Worm (Caenorhabditis elegans) whole organism, L4 larva: Measurements from ENCODE around the gene sre-41.

Experiments used
- D1046.2 ChIP-seq: fragments of 200-800 bp; sonication (Bioruptor generic); IDR thresholded peaks from 2 replicates; pipeline ENCODE4 v1.3.6; 2022; ENCODE audit warnings: missing genetic modification characterization, missing compliant biosample characterization
- F44E2.7 ChIP-seq: fragments of 200-800 bp; sonication (Bioruptor generic); IDR thresholded peaks from 2 replicates; pipeline ENCODE4 v2.1.2; 2022; ENCODE audit warnings: missing genetic modification characterization, missing compliant biosample characterization
- T20F7.1 ChIP-seq: fragments of 200-800 bp; sonication (Bioruptor generic); optimal IDR thresholded peaks from 2 replicates; lab custom pipeline; 2018; ENCODE audit warnings: mild to moderate bottlenecking, missing genetic modification characterization, missing compliant biosample characterization
- T26A8.4 ChIP-seq: fragments of 200-800 bp; sonication (Bioruptor generic); IDR thresholded peaks from 2 replicates; pipeline ENCODE4 v1.3.6; 2022; ENCODE audit warnings: missing genetic modification characterization, missing compliant biosample characterization
- Y75B8A.6 ChIP-seq: fragments of 200-800 bp; sonication (Bioruptor generic); IDR thresholded peaks from 2 replicates; pipeline ENCODE4 v1.3.6; 2022; ENCODE audit warnings: missing genetic modification reagents, missing genetic modification characterization, missing compliant biosample characterization
- ama-1 ChIP-seq: fragments of 150-350 bp; optimal IDR thresholded peaks from 2 replicates; lab custom pipeline; 2014; ENCODE audit warnings: inconsistent platforms, mixed read lengths
- attf-4 ChIP-seq: sonication (generic microtip); optimal IDR thresholded peaks from 3 replicates; lab custom pipeline; 2017; ENCODE audit warnings: missing biosample characterization, missing genetic modification characterization
- ceh-20 ChIP-seq: fragments of 200-800 bp; sonication (Bioruptor generic); IDR thresholded peaks from 2 replicates; pipeline ENCODE4 v1.3.6; 2022; ENCODE audit warnings: missing genetic modification reagents, missing genetic modification characterization, missing compliant biosample characterization
- ceh-28 ChIP-seq: fragments of 150-350 bp; optimal IDR thresholded peaks from 2 replicates; lab custom pipeline; 2014; ENCODE audit warnings: missing biosample characterization, missing genetic modification reagents, missing genetic modification characterization
- ceh-32 ChIP-seq: sonication (generic microtip); optimal IDR thresholded peaks from 2 replicates; lab custom pipeline; 2016; ENCODE audit warnings: mild to moderate bottlenecking, missing genetic modification characterization, missing compliant biosample characterization; ENCODE audit not compliant: poor library complexity
- ctbp-1 ChIP-seq: fragments of 200-800 bp; sonication (Bioruptor generic); IDR thresholded peaks from 2 replicates; pipeline ENCODE4 v1.3.6; 2022; ENCODE audit warnings: missing genetic modification reagents, missing genetic modification characterization, missing compliant biosample characterization
- dmd-6 ChIP-seq: fragments of 200-800 bp; sonication (Bioruptor generic); IDR thresholded peaks from 2 replicates; pipeline ENCODE4 v1.3.6; 2022; ENCODE audit warnings: missing genetic modification reagents, missing genetic modification characterization, missing compliant biosample characterization
- dpl-1 ChIP-seq: fragments of 150-350 bp; optimal IDR thresholded peaks from 2 replicates; lab custom pipeline; 2014; ENCODE audit warnings: missing biosample characterization, missing genetic modification reagents, missing genetic modification characterization
- duxl-1 ChIP-seq: sonication (generic microtip); optimal IDR thresholded peaks from 2 replicates; lab custom pipeline; 2016; ENCODE audit warnings: mild to moderate bottlenecking, missing genetic modification characterization, moderate library complexity, missing compliant biosample characterization; ENCODE audit not compliant: poor library complexity
- dve-1 ChIP-seq: sonication (generic microtip); optimal IDR thresholded peaks from 2 replicates; lab custom pipeline; 2017; ENCODE audit warnings: antibody characterized with exemption, mild to moderate bottlenecking, missing genetic modification characterization, missing compliant biosample characterization; ENCODE audit not compliant: insufficient read depth
- egl-27 ChIP-seq: sonication (generic microtip); optimal IDR thresholded peaks from 3 replicates; lab custom pipeline; 2017; ENCODE audit warnings: missing biosample characterization, missing genetic modification reagents, missing genetic modification characterization
- egl-43 ChIP-seq: fragments of 200-800 bp; sonication (Bioruptor generic); IDR thresholded peaks from 2 replicates; pipeline ENCODE4 v1.3.6; 2022; ENCODE audit warnings: missing genetic modification reagents, missing genetic modification characterization, missing compliant biosample characterization
- fkh-10 ChIP-seq: fragments of 150-350 bp; optimal IDR thresholded peaks from 2 replicates; lab custom pipeline; 2014; ENCODE audit warnings: missing biosample characterization, missing genetic modification reagents, missing genetic modification characterization
- gei-8 ChIP-seq: fragments of 200-800 bp; sonication (Bioruptor generic); optimal IDR thresholded peaks from 2 replicates; lab custom pipeline; 2018; ENCODE audit warnings: mild to moderate bottlenecking, missing genetic modification characterization, missing compliant biosample characterization
- hmg-1.1 ChIP-seq: fragments of 200-800 bp; sonication (Bioruptor generic); IDR thresholded peaks from 2 replicates; pipeline ENCODE4 v1.3.6; 2022; ENCODE audit warnings: missing genetic modification reagents, missing genetic modification characterization, missing compliant biosample characterization
- lin-1 ChIP-seq: fragments of 200-800 bp; sonication (Bioruptor generic); IDR thresholded peaks from 2 replicates; pipeline ENCODE4 v1.3.6; 2022; ENCODE audit warnings: missing genetic modification reagents, missing genetic modification characterization, missing compliant biosample characterization
- lin-13 ChIP-seq: fragments of 150-350 bp; optimal IDR thresholded peaks from 2 replicates; lab custom pipeline; 2014; ENCODE audit warnings: missing biosample characterization, missing genetic modification reagents, missing genetic modification characterization
- lin-15B ChIP-seq: fragments of 150-350 bp; sonication (generic microtip); optimal IDR thresholded peaks from 3 replicates; lab custom pipeline; 2014; ENCODE audit warnings: missing biosample characterization, missing genetic modification characterization
- lin-38 ChIP-seq: fragments of 200-800 bp; sonication (Bioruptor generic); IDR thresholded peaks from 2 replicates; pipeline ENCODE4 v1.3.6; 2022; ENCODE audit warnings: missing genetic modification reagents, missing genetic modification characterization, missing compliant biosample characterization
- mxl-2 ChIP-seq: fragments of 200-800 bp; sonication (Bioruptor generic); conservative IDR thresholded peaks from 2 replicates; pipeline ENCODE4 v1.3.6; 2022; ENCODE audit warnings: missing genetic modification reagents, missing genetic modification characterization, missing compliant biosample characterization
- mxl-3 ChIP-seq: fragments of 200-800 bp; sonication (Bioruptor generic); optimal IDR thresholded peaks from 2 replicates; lab custom pipeline; 2018; ENCODE audit warnings: mild to moderate bottlenecking, missing genetic modification characterization, missing compliant biosample characterization
- nhr-102 ChIP-seq: sonication (generic microtip); optimal IDR thresholded peaks from 2 replicates; lab custom pipeline; 2016; ENCODE audit warnings: mild to moderate bottlenecking, missing genetic modification characterization, moderate library complexity, missing compliant biosample characterization
- nhr-111 ChIP-seq: fragments of 200-800 bp; sonication (Bioruptor generic); optimal IDR thresholded peaks from 2 replicates; lab custom pipeline; 2018; ENCODE audit warnings: mild to moderate bottlenecking, missing genetic modification characterization, missing compliant biosample characterization
- nhr-6 ChIP-seq: fragments of 150-350 bp; optimal IDR thresholded peaks from 2 replicates; lab custom pipeline; 2014; ENCODE audit warnings: missing biosample characterization, missing genetic modification characterization
- saeg-2 ChIP-seq: fragments of 200-800 bp; sonication (Bioruptor generic); IDR thresholded peaks from 2 replicates; pipeline ENCODE4 v1.3.6; 2022; ENCODE audit warnings: missing genetic modification reagents, missing genetic modification characterization, missing compliant biosample characterization
- set-16 ChIP-seq: fragments of 200-800 bp; sonication (Bioruptor generic); IDR thresholded peaks from 2 replicates; pipeline ENCODE4 v1.3.6; 2022; ENCODE audit warnings: missing genetic modification reagents, missing genetic modification characterization, missing compliant biosample characterization
- snpc-1.2 ChIP-seq: fragments of 200-800 bp; sonication (Bioruptor generic); IDR thresholded peaks from 2 replicates; pipeline ENCODE4 v1.3.6; 2022; ENCODE audit warnings: missing genetic modification reagents, missing genetic modification characterization, missing compliant biosample characterization
- spr-1 ChIP-seq: sonication (generic microtip); optimal IDR thresholded peaks from 2 replicates; lab custom pipeline; 2016; ENCODE audit warnings: mild to moderate bottlenecking, missing genetic modification characterization, missing compliant biosample characterization
- spr-3 ChIP-seq: fragments of 200-800 bp; sonication (Bioruptor generic); optimal IDR thresholded peaks from 2 replicates; lab custom pipeline; 2018; ENCODE audit warnings: mild to moderate bottlenecking, missing genetic modification characterization, missing compliant biosample characterization
- tra-1 ChIP-seq: fragments of 200-800 bp; sonication (Bioruptor generic); IDR thresholded peaks from 2 replicates; pipeline ENCODE4 v1.3.6; 2022; ENCODE audit warnings: missing genetic modification reagents, missing genetic modification characterization, missing compliant biosample characterization
- zag-1 ChIP-seq: fragments of 150-350 bp; optimal IDR thresholded peaks from 2 replicates; lab custom pipeline; 2014; ENCODE audit warnings: missing biosample characterization, missing genetic modification characterization
- zfp-3 ChIP-seq: fragments of 200-800 bp; sonication (Bioruptor generic); conservative IDR thresholded peaks from 2 replicates; pipeline ENCODE4 v1.3.6; 2022; ENCODE audit warnings: missing genetic modification reagents, missing genetic modification characterization, missing compliant biosample characterization
- zip-11 ChIP-seq: fragments of 200-800 bp; sonication (Bioruptor generic); IDR thresholded peaks from 2 replicates; pipeline ENCODE4 v1.3.6; 2022; ENCODE audit warnings: missing genetic modification characterization, missing compliant biosample characterization

The sre-41 gene

DNA sequence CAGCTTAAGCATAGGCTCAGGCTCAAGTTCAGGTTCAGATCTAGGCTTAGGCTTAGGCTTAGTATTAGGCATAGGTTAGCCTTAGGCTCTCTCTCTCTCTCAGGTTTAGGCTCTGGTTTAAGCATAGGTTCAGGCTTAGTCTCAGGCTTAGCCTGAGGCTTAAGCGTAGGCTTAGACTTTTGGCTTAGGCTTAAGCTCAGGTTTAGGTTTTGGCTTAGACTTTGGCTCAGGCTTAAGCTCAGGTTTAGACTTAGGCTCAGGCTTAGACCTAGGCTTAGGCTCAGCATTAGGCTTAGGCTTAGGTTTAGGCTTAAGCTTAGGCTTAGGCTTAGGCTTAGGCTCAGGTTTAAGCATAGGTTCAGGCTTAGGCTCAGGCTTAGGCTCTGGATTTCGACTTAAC, 44.4 kb upstream of the sre-41 start:
- TF ChIP-seq attf-4 (no peak), lin-1 (no peak), nhr-102 (tag; lab: Kevin White, UChicago) (no peak)

DNA sequence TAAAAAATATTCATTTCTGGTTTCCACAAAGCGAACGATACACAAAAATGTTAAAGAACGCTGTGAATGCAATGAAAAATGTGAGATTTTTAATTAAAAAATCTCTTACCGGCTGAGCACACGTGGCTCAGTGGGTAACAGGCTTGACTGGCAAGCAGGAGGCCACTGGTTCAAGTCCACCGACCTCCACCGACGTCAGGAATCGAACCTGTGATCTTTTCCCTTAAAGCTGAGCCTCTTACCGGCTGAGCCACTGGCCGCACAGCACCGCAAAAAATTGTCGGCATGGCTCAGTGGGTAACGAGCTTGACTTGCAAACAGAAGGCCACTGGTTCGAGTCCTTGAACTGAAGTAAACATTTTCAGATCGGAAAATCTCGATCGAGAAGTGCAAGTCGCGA, 43.3 kb upstream of the sre-41 start, which contains the start of gene C44C11.6:
TSS of gene C44C11.6 (plus strand) at position 23 of the 400 bp plus-strand sequence.
- TF ChIP-seq ceh-28 = no peak
- peak; percentile 67 for TF ChIP-seq D1046.2 (GFP tag; lab: Robert Waterston, UW)
- TF ChIP-seq T20F7.1 (GFP tag; lab: Kevin White, UChicago) = no peak
- peak; percentile 68 for TF ChIP-seq lin-13
- peak; percentile 40 for TF ChIP-seq lin-38 (GFP tag; lab: Robert Waterston, UW)
- TF ChIP-seq egl-27 = no peak
- no peak for TF ChIP-seq zag-1 (tag; lab: Kevin White, UChicago)
- TF ChIP-seq snpc-1.2 (GFP tag; lab: Robert Waterston, UW) = 0 out of 2 replicates have a peak, but pooled peaks have one; percentile 26
- no peak for TF ChIP-seq fkh-10 (GFP tag; lab: Kevin White, UChicago)
- no peak for TF ChIP-seq F44E2.7 (GFP tag; lab: Robert Waterston, UW)
- no peak for TF ChIP-seq nhr-6 (tag; lab: Kevin White, UChicago)
- TF ChIP-seq mxl-2 (GFP tag; lab: Robert Waterston, UW) = 0 out of 2 replicates have a peak, but pooled peaks have one; percentile 8
- TF ChIP-seq saeg-2 (GFP tag; lab: Robert Waterston, UW) = no peak
- peak; percentile 19 for TF ChIP-seq nhr-102 (tag; lab: Kevin White, UChicago)
- TF ChIP-seq hmg-1.1 (GFP tag; lab: Robert Waterston, UW) = peak; percentile 50; the same call in 1 of the 2 replicates
- no peak for TF ChIP-seq lin-1
- TF ChIP-seq T26A8.4 (GFP tag; lab: Robert Waterston, UW) = 0 out of 2 replicates have a peak, but pooled peaks have one; percentile 38
- no peak for TF ChIP-seq mxl-3
- TF ChIP-seq spr-3 (GFP tag; lab: Kevin White, UChicago) = no peak
- no peak for TF ChIP-seq zip-11 (GFP tag; lab: Robert Waterston, UW)
- no peak for TF ChIP-seq gei-8
- TF ChIP-seq zfp-3 (GFP tag; lab: Robert Waterston, UW) = 0 out of 2 replicates have a peak, but pooled peaks have one; percentile 26
- peak; percentile 13 for TF ChIP-seq duxl-1 (tag; lab: Kevin White, UChicago)
- peak; percentile 13 for TF ChIP-seq dve-1
- TF ChIP-seq lin-15B = no peak
- TF ChIP-seq ama-1 (lab: Kevin White, UChicago) = no peak
- no peak for TF ChIP-seq Y75B8A.6
- 0 out of 2 replicates have a peak, but pooled peaks have one; percentile 16 for TF ChIP-seq egl-43 (GFP tag; lab: Robert Waterston, UW)
- TF ChIP-seq ceh-20 (GFP tag; lab: Robert Waterston, UW) = no peak
- no peak for TF ChIP-seq dpl-1 (GFP tag; lab: Kevin White, UChicago)
- TF ChIP-seq ceh-32 (tag; lab: Kevin White, UChicago) = no peak
- TF ChIP-seq dmd-6 (GFP tag; lab: Robert Waterston, UW) = 0 out of 2 replicates have a peak, but pooled peaks have one; percentile 14
- TF ChIP-seq spr-1 (tag; lab: Kevin White, UChicago) = no peak
- peak; percentile 57 for TF ChIP-seq set-16 (GFP tag; lab: Robert Waterston, UW)
- 0 out of 2 replicates have a peak, but pooled peaks have one; percentile 52 for TF ChIP-seq ctbp-1 (GFP tag; lab: Robert Waterston, UW)
- TF ChIP-seq nhr-111 (GFP tag; lab: Kevin White, UChicago) = peak; percentile 24
- 0 out of 2 replicates have a peak, but pooled peaks have one; percentile 4 for TF ChIP-seq tra-1 (GFP tag; lab: Robert Waterston, UW)
